Worm (Caenorhabditis elegans): ENCODE measurements around the gene mls-1.
"Not testable (repeated sequence)": the region's sequence is repeated elsewhere in the genome, so short reads cannot be mapped to it uniquely, and the experiment has no call there.

DNA sequence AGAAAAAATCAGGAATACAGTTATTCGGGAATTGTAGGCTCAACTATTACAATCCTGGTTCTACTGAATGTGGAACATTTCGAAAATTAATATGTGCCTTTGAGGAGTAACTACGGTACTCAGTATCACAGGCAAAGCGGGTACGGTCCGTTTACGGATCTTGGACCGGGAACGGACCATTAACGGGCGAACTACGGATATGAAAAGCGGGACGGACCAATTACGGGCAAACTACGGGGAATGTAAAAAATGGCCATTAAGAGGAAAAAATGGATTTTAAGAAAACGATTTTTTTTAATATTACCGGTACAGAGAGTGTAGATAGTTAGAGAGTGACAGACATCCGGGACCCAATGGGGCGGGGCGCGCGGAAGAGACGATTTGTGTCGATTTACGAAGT lies 8.8 kb downstream of the mls-1 start, which contains the start of gene H14A12.5:
- not testable (repeated sequence) for TF ChIP-seq B0310.2 (tag; optimal IDR thresholded peaks at IDR 0.05); ama-1 (optimal IDR thresholded peaks at IDR 0.05); sea-1 (GFP tag; conservative IDR thresholded peaks at IDR 0.05); flt-1 (GFP tag; IDR thresholded peaks at IDR 0.05); F13C5.2 (tag; optimal IDR thresholded peaks at IDR 0.05); ceh-36 (tag; optimal IDR thresholded peaks at IDR 0.05); pes-1 (GFP tag; IDR thresholded peaks at IDR 0.05)

All from whole organism, early embryonic.